Worm (Caenorhabditis elegans) whole organism, L1 larva: ENCODE measurements around the gene sra-8.

Experiments used
- C04F5.9 ChIP-seq: sonication (generic microtip); optimal IDR thresholded peaks from 2 replicates; lab custom pipeline; 2016; ENCODE audit warnings: missing genetic modification characterization, missing compliant biosample characterization
- C16A3.4 ChIP-seq: fragments of 150-350 bp; optimal IDR thresholded peaks from 2 replicates; lab custom pipeline; 2014; ENCODE audit warnings: missing biosample characterization, missing genetic modification characterization
- C34B4.2 ChIP-seq: sonication (generic microtip); optimal IDR thresholded peaks from 2 replicates; lab custom pipeline; 2017; ENCODE audit warnings: mild to moderate bottlenecking, missing genetic modification characterization, missing compliant biosample characterization
- F16B12.6 ChIP-seq: fragments of 150-350 bp; optimal IDR thresholded peaks from 2 replicates; lab custom pipeline; 2014; ENCODE audit warnings: missing biosample characterization, missing genetic modification characterization
- aha-1 ChIP-seq: fragments of 150-350 bp; optimal IDR thresholded peaks from 2 replicates; lab custom pipeline; 2014; ENCODE audit warnings: missing biosample characterization, missing genetic modification characterization
- alr-1 ChIP-seq: fragments of 200-800 bp; sonication (Bioruptor generic); optimal IDR thresholded peaks from 2 replicates; lab custom pipeline; 2018; ENCODE audit warnings: borderline replicate concordance, mild to moderate bottlenecking, missing genetic modification characterization, missing compliant biosample characterization
- aly-2 ChIP-seq: fragments of 150-350 bp; optimal IDR thresholded peaks from 2 replicates; lab custom pipeline; 2014; ENCODE audit warnings: missing biosample characterization, missing genetic modification characterization
- ama-1 ChIP-seq: fragments of 150-350 bp; optimal IDR thresholded peaks from 2 replicates; lab custom pipeline; 2014
- ceh-8 ChIP-seq: fragments of 200-800 bp; sonication (Bioruptor generic); optimal IDR thresholded peaks from 2 replicates; lab custom pipeline; 2018; ENCODE audit warnings: mild to moderate bottlenecking, missing genetic modification characterization, moderate library complexity, missing compliant biosample characterization
- ceh-88 ChIP-seq: fragments of 200-800 bp; sonication (Bioruptor generic); IDR thresholded peaks from 2 replicates; pipeline ENCODE4 v1.3.6; 2022; ENCODE audit warnings: missing genetic modification characterization, missing compliant biosample characterization
- ces-1 ChIP-seq: fragments of 150-350 bp; optimal IDR thresholded peaks from 2 replicates; lab custom pipeline; 2014; ENCODE audit warnings: missing biosample characterization, missing genetic modification reagents, missing genetic modification characterization
- dpl-1 ChIP-seq, 3 experiments: fragments of 150-350 bp in 2 of 3; sonication (generic microtip) in 1 of 3; optimal IDR thresholded peaks; 2 replicates each; lab custom pipeline; 2014 to 2017; ENCODE audit warnings: missing biosample characterization in 3 of 3, missing genetic modification characterization in 3 of 3, missing genetic modification reagents in 3 of 3
- dsc-1 ChIP-seq: sonication (generic microtip); optimal IDR thresholded peaks from 2 replicates; lab custom pipeline; 2016; ENCODE audit warnings: mild to moderate bottlenecking, missing genetic modification characterization, missing compliant biosample characterization
- egl-13 ChIP-seq: sonication (generic microtip); optimal IDR thresholded peaks from 2 replicates; lab custom pipeline; 2016; ENCODE audit warnings: missing genotype, missing genetic modification reagents, missing genetic modification characterization, missing compliant biosample characterization
- egl-27 ChIP-seq, 2 experiments: fragments of 150-350 bp in 1 of 2; sonication (generic microtip); optimal IDR thresholded peaks; 3 replicates each; lab custom pipeline; 2017 to 2018; ENCODE audit warnings: missing biosample characterization in 2 of 2, missing genetic modification characterization in 2 of 2, missing genetic modification reagents in 2 of 2
- elt-2 ChIP-seq: sonication (generic microtip); optimal IDR thresholded peaks from 2 replicates; lab custom pipeline; 2016; ENCODE audit warnings: missing genetic modification characterization, mild to moderate bottlenecking, inconsistent platforms, missing compliant biosample characterization, missing genetic modification reagents
- ets-5 ChIP-seq: fragments of 200-800 bp; sonication (Bioruptor generic); IDR thresholded peaks from 2 replicates; pipeline ENCODE4 v1.3.6; 2022; ENCODE audit warnings: missing genetic modification characterization, missing compliant biosample characterization
- fkh-8 ChIP-seq: sonication (generic microtip); optimal IDR thresholded peaks from 2 replicates; lab custom pipeline; 2016; ENCODE audit warnings: mild to moderate bottlenecking, missing genetic modification characterization, missing compliant biosample characterization
- fos-1 ChIP-seq: fragments of 150-350 bp; optimal IDR thresholded peaks from 2 replicates; lab custom pipeline; 2014; ENCODE audit warnings: missing biosample characterization, missing genetic modification characterization
- hlh-17 ChIP-seq: fragments of 200-800 bp; sonication (Bioruptor generic); optimal IDR thresholded peaks from 2 replicates; lab custom pipeline; 2018; ENCODE audit warnings: missing genetic modification characterization, mild to moderate bottlenecking, missing compliant biosample characterization, moderate library complexity, borderline replicate concordance
- isw-1 ChIP-seq: fragments of 200-800 bp; sonication (Bioruptor generic); IDR thresholded peaks from 2 replicates; pipeline ENCODE4 v1.3.6; 2022; ENCODE audit warnings: missing genetic modification characterization, missing compliant biosample characterization
- lin-13 ChIP-seq: fragments of 150-350 bp; optimal IDR thresholded peaks from 2 replicates; lab custom pipeline; 2014; ENCODE audit warnings: missing biosample characterization, missing genetic modification reagents, missing genetic modification characterization
- lin-15B ChIP-seq: fragments of 150-350 bp; sonication (generic microtip); optimal IDR thresholded peaks from 3 replicates; lab custom pipeline; 2014; ENCODE audit warnings: missing biosample characterization, missing genetic modification characterization
- lin-35 ChIP-seq, 2 experiments: fragments of 150-350 bp; optimal IDR thresholded peaks; 2 replicates each; lab custom pipeline; 2014; ENCODE audit warnings: missing biosample characterization in 2 of 2, missing genetic modification characterization in 2 of 2, missing genetic modification reagents in 2 of 2
- lin-39 ChIP-seq: fragments of 150-350 bp; optimal IDR thresholded peaks from 2 replicates; lab custom pipeline; 2014; ENCODE audit warnings: missing biosample characterization, missing genetic modification reagents, missing genetic modification characterization
- lir-3 ChIP-seq: sonication (generic microtip); optimal IDR thresholded peaks from 2 replicates; lab custom pipeline; 2016; ENCODE audit warnings: mild to moderate bottlenecking, missing genetic modification characterization, moderate library complexity, missing compliant biosample characterization; ENCODE audit not compliant: poor library complexity
- mab-9 ChIP-seq: fragments of 200-800 bp; sonication (Bioruptor generic); IDR thresholded peaks from 2 replicates; pipeline ENCODE4 v1.3.6; 2022; ENCODE audit warnings: missing genetic modification reagents, missing genetic modification characterization, missing compliant biosample characterization
- mef-2 ChIP-seq: fragments of 150-350 bp; optimal IDR thresholded peaks from 2 replicates; lab custom pipeline; 2014; ENCODE audit warnings: missing biosample characterization, missing genetic modification characterization
- mep-1 ChIP-seq: fragments of 150-350 bp; optimal IDR thresholded peaks from 2 replicates; lab custom pipeline; 2014; ENCODE audit warnings: missing biosample characterization, missing genetic modification characterization
- nhr-19 ChIP-seq: fragments of 200-800 bp; sonication (Bioruptor generic); conservative IDR thresholded peaks from 2 replicates; pipeline ENCODE4 v1.3.6; 2022; ENCODE audit warnings: missing genetic modification characterization, missing compliant biosample characterization
- nhr-20 ChIP-seq: sonication (generic microtip); optimal IDR thresholded peaks from 2 replicates; lab custom pipeline; 2016; ENCODE audit warnings: mild to moderate bottlenecking, missing genetic modification characterization, missing compliant biosample characterization
- nhr-76 ChIP-seq: sonication (generic microtip); optimal IDR thresholded peaks from 2 replicates; lab custom pipeline; 2017; ENCODE audit warnings: missing biosample characterization, missing genetic modification characterization
- nhr-90 ChIP-seq: sonication (generic microtip); optimal IDR thresholded peaks from 2 replicates; lab custom pipeline; 2016; ENCODE audit warnings: mild to moderate bottlenecking, missing genetic modification characterization, missing compliant biosample characterization; ENCODE audit not compliant: poor library complexity
- pax-3 ChIP-seq: fragments of 200-800 bp; sonication (Bioruptor generic); optimal IDR thresholded peaks from 2 replicates; lab custom pipeline; 2018; ENCODE audit warnings: mild to moderate bottlenecking, missing genetic modification characterization, moderate library complexity, missing compliant biosample characterization
- rnt-1 ChIP-seq: sonication (generic microtip); optimal IDR thresholded peaks from 2 replicates; lab custom pipeline; 2016; ENCODE audit warnings: mild to moderate bottlenecking, missing genetic modification characterization, moderate library complexity, missing compliant biosample characterization
- snu-23 ChIP-seq: sonication (generic microtip); optimal IDR thresholded peaks from 2 replicates; lab custom pipeline; 2016; ENCODE audit warnings: missing genetic modification characterization, missing compliant biosample characterization
- sup-37 ChIP-seq: fragments of 200-800 bp; sonication (Bioruptor generic); optimal IDR thresholded peaks from 2 replicates; lab custom pipeline; 2018; ENCODE audit warnings: mild to moderate bottlenecking, missing genetic modification characterization, missing compliant biosample characterization
- unc-62 ChIP-seq: fragments of 150-350 bp; optimal IDR thresholded peaks from 2 replicates; lab custom pipeline; 2014; ENCODE audit warnings: missing biosample characterization, missing genetic modification reagents, missing genetic modification characterization
- vab-15 ChIP-seq: sonication (generic microtip); optimal IDR thresholded peaks from 2 replicates; lab custom pipeline; 2017; ENCODE audit warnings: missing genotype, mild to moderate bottlenecking, missing genetic modification characterization, missing compliant biosample characterization
- zip-4 ChIP-seq: fragments of 200-800 bp; sonication (Bioruptor generic); optimal IDR thresholded peaks from 2 replicates; lab custom pipeline; 2018; ENCODE audit warnings: mild to moderate bottlenecking, missing genetic modification characterization, moderate library complexity, missing compliant biosample characterization
- ztf-11 ChIP-seq, 2 experiments: sonication (generic microtip); optimal IDR thresholded peaks; 2 replicates each; lab custom pipeline; 2016 to 2017; ENCODE audit warnings: missing genetic modification characterization in 2 of 2, missing biosample characterization in 1 of 2, missing compliant biosample characterization in 1 of 2

The sra-8 gene

ce11 chrII:9501955-9502354 is 35.6 kb upstream of the sra-8 start (continued):
- TF ChIP-seq lin-35 (GFP tag; optimal IDR thresholded peaks at IDR 0.05; lab: Kevin White, UChicago) (peak in 1 of 2 experiments; percentile 50), mab-9 (no peak), ces-1 (GFP tag; lab: Kevin White, UChicago) (no peak), fkh-8 (tag; lab: Kevin White, UChicago) (no peak), pax-3 (no peak), lin-39 (tag; lab: Kevin White, UChicago) (no peak), vab-15 (tag; lab: Kevin White, UChicago) (no peak), lin-15B (tag; lab: Kevin White, UChicago) (no peak)

ce11 chrII:9507181-9507580 is 30.3 kb upstream of the sra-8 start, which contains the start of gene gcy-3:
Gene gcy-3, minus strand, starts transcription at chrII:9507281.
- no peak for TF ChIP-seq elt-2
- no peak for TF ChIP-seq aha-1
- no peak for TF ChIP-seq egl-13
- no peak for TF ChIP-seq C04F5.9 (tag; lab: Kevin White, UChicago)
- TF ChIP-seq pax-3 = no peak
- no peak for TF ChIP-seq ceh-88 (GFP tag; lab: Robert Waterston, UW)
- no peak for TF ChIP-seq alr-1 (tag; lab: Kevin White, UChicago)
- no peak for TF ChIP-seq fos-1 (tag; lab: Kevin White, UChicago)
- TF ChIP-seq sup-37 (GFP tag; lab: Kevin White, UChicago) = no peak
- TF ChIP-seq rnt-1 (tag; lab: Kevin White, UChicago) = no peak
- TF ChIP-seq aly-2 (tag; lab: Kevin White, UChicago) = no peak
- TF ChIP-seq unc-62 (GFP tag; lab: Kevin White, UChicago) = no peak
- no peak for TF ChIP-seq lin-13 (GFP tag; lab: Kevin White, UChicago)
- no peak for TF ChIP-seq lir-3 (tag; lab: Kevin White, UChicago)
- TF ChIP-seq ceh-8 = no peak
- no peak for TF ChIP-seq C16A3.4 (tag; lab: Kevin White, UChicago)
- no peak for TF ChIP-seq isw-1 (GFP tag; lab: Robert Waterston, UW)

ce11 chrII:9516836-9517235 is 20.7 kb upstream of the sra-8 start, which contains the start of gene gcy-1:
Gene gcy-1, minus strand, starts transcription at chrII:9516936.
- TF ChIP-seq nhr-20 (tag; lab: Kevin White, UChicago) (no peak), hlh-17 (GFP tag; lab: Kevin White, UChicago) (no peak), nhr-19 (GFP tag; lab: Robert Waterston, UW) (no peak), C34B4.2 (no peak), ets-5 (GFP tag; lab: Robert Waterston, UW) (no peak), zip-4 (GFP tag; lab: Kevin White, UChicago) (no peak), mef-2 (tag; lab: Kevin White, UChicago) (no peak), vab-15 (tag; lab: Kevin White, UChicago) (no peak), fos-1 (tag; lab: Kevin White, UChicago) (no peak), nhr-90 (tag; lab: Kevin White, UChicago) (no peak)

- TF ChIP-seq lir-3 (tag; lab: Kevin White, UChicago) (no peak), ztf-11 (tag; optimal IDR thresholded peaks at IDR 0.05; lab: Kevin White, UChicago) (no peak), dsc-1 (tag; lab: Kevin White, UChicago) (no peak), mab-9 (no peak), mep-1 (tag; lab: Kevin White, UChicago) (no peak), mef-2 (tag; lab: Kevin White, UChicago) (no peak), F16B12.6 (tag; lab: Kevin White, UChicago) (no peak), ets-5 (GFP tag; lab: Robert Waterston, UW) (no peak), dpl-1 (GFP tag; optimal IDR thresholded peaks at IDR 0.05; lab: Kevin White, UChicago) (no peak), fos-1 (tag; lab: Kevin White, UChicago) (no peak), lin-39 (tag; lab: Kevin White, UChicago) (no peak), vab-15 (tag; lab: Kevin White, UChicago) (no peak), nhr-76 (tag; lab: Kevin White, UChicago) (no peak), zip-4 (GFP tag; lab: Kevin White, UChicago) (no peak), nhr-90 (tag; lab: Kevin White, UChicago) (no peak), snu-23 (no peak), egl-27 (tag; optimal IDR thresholded peaks at IDR 0.05; lab: Kevin White, UChicago) (no peak), ama-1 (lab: Kevin White, UChicago) (no peak)
These were observed 18.7 kb upstream of the sra-8 start, which contains the start of the genes sfxn-1.1 and AH6.3 for ce11 chrII:9518781-9519180. Gene sfxn-1.1, minus strand, starts transcription at chrII:9518881. Gene AH6.3, plus strand, starts transcription at chrII:9519055.
